Fruit fly (Drosophila melanogaster): ENCODE data around the gene Gba1b.

The Gba1b gene

dm6 chr3R:23678349-23679193 is 26.0 kb upstream of the Gba1b start, which contains the start of gene GILT2 (continued):
- TF ChIP-seq stwl (tag; optimal IDR thresholded peaks at IDR 0.05) (peak; percentile 18), salm (tag; optimal IDR thresholded peaks at IDR 0.05) (peak; percentile 78), CG31365 (tag; optimal IDR thresholded peaks at IDR 0.05) (peak; percentile 33), CG14860 (GFP tag; IDR thresholded peaks at IDR 0.05; ENCODE audit: partially characterized antibody) (no peak), psq (GFP tag; optimal IDR thresholded peaks at IDR 0.05) (peak; percentile 71), usp (GFP tag; optimal IDR thresholded peaks at IDR 0.05) (no peak), fru (optimal IDR thresholded peaks at IDR 0.05) (no peak), trem (tag; optimal IDR thresholded peaks at IDR 0.05) (peak; percentile 73), Spps (tag; optimal IDR thresholded peaks at IDR 0.05) (peak; percentile 84), CG34376 (GFP tag; optimal IDR thresholded peaks at IDR 0.05) (peak; percentile 81), Pdp1 (GFP tag; optimal IDR thresholded peaks at IDR 0.05) (peak; percentile 55), CG2120 (GFP tag; optimal IDR thresholded peaks at IDR 0.05) (peak; percentile 89), CG11723 (GFP tag; optimal IDR thresholded peaks at IDR 0.05) (peak; percentile 90), ato (GFP tag; IDR thresholded peaks at IDR 0.05; ENCODE audit: partially characterized antibody) (no peak), E2f2 (GFP tag; IDR thresholded peaks at IDR 0.05) (peak; percentile 78), CG1602 (GFP tag; optimal IDR thresholded peaks at IDR 0.05) (peak; percentile 85), ro (GFP tag; IDR thresholded peaks at IDR 0.05) (peak; percentile 70), CG11695 (GFP tag; IDR thresholded peaks at IDR 0.05) (peak; percentile 90), fu2 (GFP tag; optimal IDR thresholded peaks at IDR 0.05) (peak; percentile 2), nerfin-1 (tag; optimal IDR thresholded peaks at IDR 0.05) (peak; percentile 90), Ssrp (tag; optimal IDR thresholded peaks at IDR 0.05) (peak; percentile 90), org-1 (GFP tag; optimal IDR thresholded peaks at IDR 0.05) (peak; percentile 79), seq (GFP tag; IDR thresholded peaks at IDR 0.05) (peak; percentile 89), dpn (GFP tag; optimal IDR thresholded peaks at IDR 0.05) (peak; percentile 64 to 88), CG8290 (GFP tag; optimal IDR thresholded peaks at IDR 0.05) (peak; percentile 68), CG8290 (tag; optimal IDR thresholded peaks at IDR 0.05) (peak; percentile 1 to 68), CG11093 (GFP tag; IDR thresholded peaks at IDR 0.05) (peak; percentile 84), chinmo (GFP tag; IDR thresholded peaks at IDR 0.05; ENCODE audit: partially characterized antibody) (0 out of 4 replicates have a peak, but pooled peaks have one; percentile 39), gce (GFP tag; IDR thresholded peaks at IDR 0.05) (peak; percentile 85), chn (GFP tag; optimal IDR thresholded peaks at IDR 0.05) (peak; percentile 62), CG4424 (GFP tag; optimal IDR thresholded peaks at IDR 0.05) (peak; percentile 92), Ptx1 (GFP tag; IDR thresholded peaks at IDR 0.05) (peak; percentile 95), wdn (GFP tag; IDR thresholded peaks at IDR 0.05) (peak; percentile 79), CG4328 (GFP tag; optimal IDR thresholded peaks at IDR 0.05) (peak; percentile 82), maf-S (GFP tag; optimal IDR thresholded peaks at IDR 0.05) (peak; percentile 15), CG6765 (GFP tag; optimal IDR thresholded peaks at IDR 0.05) (peak; percentile 88), E2f1 (GFP tag; IDR thresholded peaks at IDR 0.05) (peak; percentile 88), Neu2 (GFP tag; optimal IDR thresholded peaks at IDR 0.05; ENCODE audit: borderline replicate concordance) (no peak), CG14710 (tag; optimal IDR thresholded peaks at IDR 0.05) (peak; percentile 90), nerfin-2 (GFP tag; IDR thresholded peaks at IDR 0.05; ENCODE audit: partially characterized antibody) (no peak), bsh (GFP tag; optimal IDR thresholded peaks at IDR 0.05) (peak in 1 of 2 experiments; percentile 94), Dip3 (GFP tag; optimal IDR thresholded peaks at IDR 0.05) (peak; percentile 26), amos (GFP tag; IDR thresholded peaks at IDR 0.05; ENCODE audit: partially characterized antibody) (no peak), CG8478 (optimal IDR thresholded peaks at IDR 0.05) (no peak), PHDP (tag; optimal IDR thresholded peaks at IDR 0.05) (peak; percentile 96), CG12769 (tag; optimal IDR thresholded peaks at IDR 0.05) (no peak), Nf-YB (GFP tag; optimal IDR thresholded peaks at IDR 0.05) (peak; percentile 77), so (GFP tag; IDR thresholded peaks at IDR 0.05) (peak; percentile 92), CG4707 (GFP tag; optimal IDR thresholded peaks at IDR 0.05) (peak; percentile 57)
